Fruit fly (Drosophila melanogaster): ENCODE data around the gene Nepl16.
A peak's percentile ranks its signal among the peaks of the same experiment; 100 is the strongest.

Nepl16 gene

DNA sequence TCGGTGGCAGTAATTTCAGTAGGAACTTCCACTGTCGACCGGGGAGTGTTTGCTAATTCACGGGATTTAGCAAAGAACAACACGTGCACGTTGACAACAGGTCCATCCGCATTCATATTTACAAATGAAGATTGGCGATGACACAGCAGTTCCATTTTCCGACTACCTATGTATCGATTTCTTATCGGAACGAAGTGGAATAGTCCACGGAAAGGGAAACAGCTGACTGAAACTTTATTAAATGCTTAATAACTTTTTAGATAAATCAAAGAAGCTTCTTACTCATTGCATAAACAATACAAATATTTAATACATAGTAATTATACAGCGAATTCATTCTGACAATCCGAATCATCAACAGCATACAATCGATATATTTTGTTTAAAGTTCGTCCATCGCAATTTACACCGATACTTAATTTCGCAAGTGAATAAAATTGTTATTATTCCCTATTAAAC, 14.9 kb upstream of the Nepl16 start, which contains the start of the genes Mocs2A, Mocs2B and Clbn (continued):
- TF ChIP-seq nerfin-1 (tag; optimal IDR thresholded peaks at IDR 0.05): peak; percentile 6
- TF ChIP-seq knrl (GFP tag; IDR thresholded peaks at IDR 0.05; ENCODE audit: partially characterized antibody): peak; percentile 81
- TF ChIP-seq ranshi (GFP tag; IDR thresholded peaks at IDR 0.05): no peak
- peak; percentile 26; the same call in 1 of the 2 replicates for TF ChIP-seq tna (GFP tag; IDR thresholded peaks at IDR 0.05; ENCODE audit: partially characterized antibody)
- TF ChIP-seq HLHmδ (GFP tag; optimal IDR thresholded peaks at IDR 0.05): no peak
- no peak for TF ChIP-seq CG4854 (GFP tag; optimal IDR thresholded peaks at IDR 0.05)
- TF ChIP-seq Optix (GFP tag; IDR thresholded peaks at IDR 0.05): no peak
- TF ChIP-seq Mrtf (GFP tag; IDR thresholded peaks at IDR 0.05): no peak
- no peak for TF ChIP-seq Meics (GFP tag; optimal IDR thresholded peaks at IDR 0.05)
- TF ChIP-seq CG10147 (GFP tag; optimal IDR thresholded peaks at IDR 0.05): no peak
- no peak for TF ChIP-seq CG7928 (GFP tag; optimal IDR thresholded peaks at IDR 0.05)
- no peak for TF ChIP-seq CG5180 (GFP tag; optimal IDR thresholded peaks at IDR 0.05)
- TF ChIP-seq Ets65A (GFP tag): no peak
- peak; percentile 75; the same call in 1 of the 4 replicates for TF ChIP-seq chinmo (GFP tag; IDR thresholded peaks at IDR 0.05; ENCODE audit: partially characterized antibody)
- no peak for TF ChIP-seq sim (GFP tag; IDR thresholded peaks at IDR 0.05)
- no peak for TF ChIP-seq CG7786 (GFP tag; optimal IDR thresholded peaks at IDR 0.05)
- no peak for TF ChIP-seq Xbp1 (GFP tag; optimal IDR thresholded peaks at IDR 0.05)
- TF ChIP-seq bbx (GFP tag; IDR thresholded peaks at IDR 0.05; ENCODE audit: partially characterized antibody): peak; percentile 62
- no peak for TF ChIP-seq Adf1 (GFP tag; IDR thresholded peaks at IDR 0.05)
- no peak for TF ChIP-seq fu2 (GFP tag; optimal IDR thresholded peaks at IDR 0.05)
- no peak for TF ChIP-seq eyg (GFP tag; optimal IDR thresholded peaks at IDR 0.05)
- no peak for TF ChIP-seq so (GFP tag; IDR thresholded peaks at IDR 0.05)
- no peak for TF ChIP-seq fd64A (GFP tag; optimal IDR thresholded peaks at IDR 0.05)
- peak; percentile 28 for TF ChIP-seq CG14710 (tag; optimal IDR thresholded peaks at IDR 0.05)
- no peak for TF ChIP-seq jumu (GFP tag; optimal IDR thresholded peaks at IDR 0.05)
- no peak for TF ChIP-seq exex (tag; optimal IDR thresholded peaks at IDR 0.05)
- TF ChIP-seq gsb (GFP tag; IDR thresholded peaks at IDR 0.05): no peak
- no peak for TF ChIP-seq sens-2 (GFP tag; IDR thresholded peaks at IDR 0.05)
- TF ChIP-seq CG14860 (GFP tag; IDR thresholded peaks at IDR 0.05; ENCODE audit: partially characterized antibody): peak; percentile 75
- no peak for TF ChIP-seq CG6765 (GFP tag; optimal IDR thresholded peaks at IDR 0.05)
- TF ChIP-seq Nf-YC (tag; optimal IDR thresholded peaks at IDR 0.05): no peak
- TF ChIP-seq CG4404 (GFP tag; IDR thresholded peaks at IDR 0.05): no peak
- no peak for TF ChIP-seq CG18764 (GFP tag; optimal IDR thresholded peaks at IDR 0.05)
- no peak for TF ChIP-seq Hmr (GFP tag; optimal IDR thresholded peaks at IDR 0.05)
- TF ChIP-seq CG11723 (GFP tag; optimal IDR thresholded peaks at IDR 0.05): no peak
- peak; percentile 21 for TF ChIP-seq CG12391 (tag; optimal IDR thresholded peaks at IDR 0.05)
- TF ChIP-seq CG9609 (GFP tag; optimal IDR thresholded peaks at IDR 0.05): no peak
- peak; percentile 91 for TF ChIP-seq pfk (GFP tag; optimal IDR thresholded peaks at IDR 0.05)
- TF ChIP-seq CG6683 (GFP tag; optimal IDR thresholded peaks at IDR 0.05): no peak
- TF ChIP-seq CG15011 (GFP tag; optimal IDR thresholded peaks at IDR 0.05): no peak
- no peak for TF ChIP-seq CG17612 (GFP tag; IDR thresholded peaks at IDR 0.05)
- TF ChIP-seq psq (GFP tag; optimal IDR thresholded peaks at IDR 0.05): no peak
- peak; percentile 79 for TF ChIP-seq vnd (GFP tag; IDR thresholded peaks at IDR 0.05; ENCODE audit: partially characterized antibody)
- TF ChIP-seq CG9797 (GFP tag; optimal IDR thresholded peaks at IDR 0.05): no peak
- TF ChIP-seq ken (GFP tag; IDR thresholded peaks at IDR 0.05): no peak
- TF ChIP-seq gem (tag; optimal IDR thresholded peaks at IDR 0.05): no peak
- no peak for TF ChIP-seq zfh1 (GFP tag; IDR thresholded peaks at IDR 0.05)
- no peak for TF ChIP-seq CG10431 (GFP tag; optimal IDR thresholded peaks at IDR 0.05)
- no peak for TF ChIP-seq CG18619 (GFP tag; optimal IDR thresholded peaks at IDR 0.05)
- no peak for TF ChIP-seq CG30431 (GFP tag; optimal IDR thresholded peaks at IDR 0.05)
- TF ChIP-seq CG15479 (GFP tag; optimal IDR thresholded peaks at IDR 0.05): no peak
